Fruit fly (Drosophila melanogaster) whole organism, embryonic: Measurements from ENCODE around the gene vih.

Experiments used
- Asciz ChIP-seq: fragments of 200-800 bp; sonication (Bioruptor generic); optimal IDR thresholded peaks from 2 replicates; lab custom pipeline; 2017; ENCODE audit warnings: missing biosample characterization, mild to moderate bottlenecking, missing genetic modification characterization, missing genetic modification reagents
- Bdp1 ChIP-seq: fragments of 200-800 bp; sonication (Bioruptor generic); optimal IDR thresholded peaks from 3 replicates; lab custom pipeline; 2016; ENCODE audit warnings: missing biosample characterization, missing genetic modification characterization
- CG12104 ChIP-seq: fragments of 200-800 bp; sonication (Bioruptor generic); optimal IDR thresholded peaks from 3 replicates; lab custom pipeline; 2016; ENCODE audit warnings: missing biosample characterization, missing genetic modification characterization
- CG1233 ChIP-seq: fragments of 200-800 bp; sonication (Bioruptor generic); optimal IDR thresholded peaks from 4 replicates; lab custom pipeline; 2018; ENCODE audit warnings: missing biosample characterization, mild to moderate bottlenecking, missing genetic modification characterization
- CG12744 ChIP-seq: fragments of 200-800 bp; sonication (Bioruptor generic); optimal IDR thresholded peaks from 2 replicates; lab custom pipeline; 2016; ENCODE audit warnings: missing biosample characterization, missing genetic modification characterization
- CG13123 ChIP-seq: fragments of 200-800 bp; sonication (Bioruptor generic); optimal IDR thresholded peaks from 2 replicates; lab custom pipeline; 2016; ENCODE audit warnings: missing biosample characterization, missing genetic modification characterization
- CG13296 ChIP-seq: fragments of 200-800 bp; sonication (Bioruptor generic); optimal IDR thresholded peaks from 3 replicates; lab custom pipeline; 2018; ENCODE audit warnings: missing biosample characterization, mild to moderate bottlenecking, missing genetic modification characterization
- CG13424 ChIP-seq: fragments of 200-800 bp; sonication (Bioruptor generic); optimal IDR thresholded peaks from 2 replicates; lab custom pipeline; 2019; ENCODE audit warnings: missing biosample characterization, mild to moderate bottlenecking, missing genetic modification characterization, moderate library complexity
- CG14667 ChIP-seq: fragments of 200-800 bp; sonication (Bioruptor generic); IDR thresholded peaks from 2 replicates; pipeline ENCODE4 v1.3.6; 2022; ENCODE audit warnings: missing biosample characterization, missing genetic modification characterization
- CG17612 ChIP-seq: fragments of 200-800 bp; sonication (Bioruptor generic); IDR thresholded peaks from 2 replicates; pipeline ENCODE4 v1.3.6; 2022; ENCODE audit warnings: missing biosample characterization, missing genetic modification characterization
- CG4360 ChIP-seq: fragments of 200-800 bp; sonication (Bioruptor generic); IDR thresholded peaks from 2 replicates; pipeline ENCODE4 v1.3.6; 2022; ENCODE audit warnings: missing biosample characterization, missing genetic modification characterization
- CG4854 ChIP-seq: fragments of 200-800 bp; sonication (Bioruptor generic); optimal IDR thresholded peaks from 2 replicates; lab custom pipeline; 2016; ENCODE audit warnings: missing biosample characterization, missing genetic modification characterization, inconsistent platforms
- CG8089 ChIP-seq: fragments of 200-800 bp; sonication (Bioruptor generic); optimal IDR thresholded peaks from 3 replicates; lab custom pipeline; 2016; ENCODE audit warnings: missing biosample characterization, missing genetic modification characterization
- CG8290 ChIP-seq, 3 experiments: fragments of 200-800 bp; sonication (Bioruptor generic); optimal IDR thresholded peaks; 2 replicates each; lab custom pipeline; 2016 to 2019; ENCODE audit warnings: missing biosample characterization in 3 of 3, missing genetic modification characterization in 3 of 3, mild to moderate bottlenecking in 2 of 3, moderate library complexity in 1 of 3
- CG8478 ChIP-seq: fragments of >200 bp; optimal IDR thresholded peaks from 2 replicates; lab custom pipeline; 2018
- CG8924 ChIP-seq: fragments of 200-800 bp; optimal IDR thresholded peaks from 3 replicates; lab custom pipeline; 2019; ENCODE audit warnings: missing biosample characterization, mild to moderate bottlenecking, missing genetic modification characterization, moderate library complexity
- CG9437 ChIP-seq: fragments of 200-800 bp; sonication (Bioruptor generic); optimal IDR thresholded peaks from 2 replicates; lab custom pipeline; 2018; ENCODE audit warnings: missing biosample characterization, mild to moderate bottlenecking, missing genetic modification characterization
- CHES-1-like ChIP-seq: fragments of 200-800 bp; sonication (Bioruptor generic); optimal IDR thresholded peaks from 2 replicates; lab custom pipeline; 2016; ENCODE audit warnings: missing biosample characterization, missing genetic modification characterization
- Dbx ChIP-seq: fragments of 200-800 bp; sonication (Bioruptor generic); IDR thresholded peaks from 3 replicates; pipeline ENCODE4 v1.3.6; 2022; ENCODE audit warnings: missing biosample characterization, missing genetic modification characterization
- Doc3 ChIP-seq: fragments of 200-800 bp; sonication (Bioruptor generic); IDR thresholded peaks from 3 replicates; pipeline ENCODE4 v1.3.6; 2022; ENCODE audit warnings: missing biosample characterization, missing genetic modification characterization; ENCODE audit not compliant: partially characterized antibody
- Dp ChIP-seq: fragments of 200-800 bp; sonication (Bioruptor generic); optimal IDR thresholded peaks from 2 replicates; lab custom pipeline; 2018; ENCODE audit warnings: missing biosample characterization, mild to moderate bottlenecking, missing genetic modification characterization, moderate library complexity
- HLH3B ChIP-seq: fragments of 200-800 bp; sonication (Bioruptor generic); IDR thresholded peaks from 2 replicates; pipeline ENCODE4 v1.3.6; 2022; ENCODE audit warnings: missing biosample characterization, missing genetic modification characterization
- Hr51 ChIP-seq, 2 experiments: fragments of 200-800 bp; sonication (Bioruptor generic); optimal IDR thresholded peaks; 2 replicates in 1 of 2; 3 replicates in 1 of 2; lab custom pipeline; 2016 to 2018; ENCODE audit warnings: missing biosample characterization in 2 of 2, missing genetic modification characterization in 2 of 2, mild to moderate bottlenecking in 1 of 2, moderate library complexity in 1 of 2
- Hr78 ChIP-seq, 2 experiments: fragments of 200-800 bp in 1 of 2; fragments of >200 bp in 1 of 2; sonication (Bioruptor generic) in 1 of 2; optimal IDR thresholded peaks; 2 replicates each; lab custom pipeline; 2017 to 2019; ENCODE audit warnings: missing biosample characterization in 2 of 2, missing genetic modification characterization in 2 of 2, mild to moderate bottlenecking in 1 of 2, moderate library complexity in 1 of 2
- Jarid2 ChIP-seq: fragments of 200-800 bp; sonication (Bioruptor generic); optimal IDR thresholded peaks from 3 replicates; lab custom pipeline; 2017; ENCODE audit warnings: mild to moderate bottlenecking, missing biosample characterization, missing genetic modification reagents, missing genetic modification characterization
- Ravus ChIP-seq: fragments of 200-800 bp; sonication (Bioruptor generic); IDR thresholded peaks from 2 replicates; pipeline ENCODE4 v1.3.6; 2022; ENCODE audit warnings: missing biosample characterization, missing genetic modification characterization
- Sry-β ChIP-seq: fragments of 200-800 bp; sonication (Bioruptor generic); optimal IDR thresholded peaks from 2 replicates; lab custom pipeline; 2018; ENCODE audit warnings: missing biosample characterization, mild to moderate bottlenecking, missing genetic modification characterization, moderate library complexity
- Sry-δ ChIP-seq: fragments of 200-800 bp; sonication (Bioruptor generic); optimal IDR thresholded peaks from 2 replicates; lab custom pipeline; 2016; ENCODE audit warnings: missing biosample characterization, missing genetic modification characterization
- Usf ChIP-seq: fragments of 200-800 bp; sonication (Bioruptor generic); optimal IDR thresholded peaks from 2 replicates; lab custom pipeline; 2017; ENCODE audit warnings: missing genotype, missing biosample characterization, missing genetic modification characterization
- Xrp1 ChIP-seq: fragments of 200-800 bp; sonication (Bioruptor generic); IDR thresholded peaks from 2 replicates; pipeline ENCODE4 v1.3.6; 2022; ENCODE audit warnings: missing biosample characterization, missing genetic modification characterization
- bowl ChIP-seq: fragments of 200-800 bp; sonication (Bioruptor generic); IDR thresholded peaks from 2 replicates; pipeline ENCODE4 v1.3.6; 2022; ENCODE audit warnings: missing biosample characterization, missing genetic modification characterization
- croc ChIP-seq: fragments of 200-800 bp; sonication (Bioruptor generic); conservative IDR thresholded peaks from 3 replicates; pipeline ENCODE4 v1.3.6; 2022; ENCODE audit warnings: missing biosample characterization, missing genetic modification characterization
- danr ChIP-seq: fragments of 200-800 bp; sonication (Bioruptor generic); IDR thresholded peaks from 2 replicates; pipeline ENCODE4 v1.3.6; 2022; ENCODE audit warnings: missing biosample characterization, missing genetic modification characterization
- dmrt99B ChIP-seq: fragments of 200-800 bp; sonication (Bioruptor generic); optimal IDR thresholded peaks from 2 replicates; lab custom pipeline; 2018; ENCODE audit warnings: missing biosample characterization, mild to moderate bottlenecking, missing genetic modification characterization, moderate library complexity
- dpn ChIP-seq, 2 experiments: fragments of 200-800 bp; sonication (Bioruptor generic); optimal IDR thresholded peaks; 3 replicates each; lab custom pipeline; 2016; ENCODE audit warnings: missing biosample characterization in 2 of 2, missing genetic modification characterization in 2 of 2
- dysf ChIP-seq: fragments of 200-800 bp; sonication (Bioruptor generic); IDR thresholded peaks from 3 replicates; pipeline ENCODE4 v1.3.6; 2022; ENCODE audit warnings: missing biosample characterization, missing genetic modification characterization
- exex ChIP-seq: fragments of 200-800 bp; sonication (Bioruptor generic); optimal IDR thresholded peaks from 4 replicates; lab custom pipeline; 2018; ENCODE audit warnings: missing biosample characterization, mild to moderate bottlenecking, missing genetic modification characterization, moderate library complexity
- fd96Cb ChIP-seq: fragments of 200-800 bp; sonication (Bioruptor generic); optimal IDR thresholded peaks from 2 replicates; lab custom pipeline; 2018; ENCODE audit warnings: missing biosample characterization, mild to moderate bottlenecking, missing genetic modification characterization, moderate library complexity
- gsb-n ChIP-seq: fragments of 200-800 bp; sonication (Bioruptor generic); optimal IDR thresholded peaks from 3 replicates; lab custom pipeline; 2018; ENCODE audit warnings: missing biosample characterization, mild to moderate bottlenecking, missing genetic modification characterization
- lola ChIP-seq, 3 experiments: fragments of >200 bp in 2 of 3; fragments of 200-800 bp in 1 of 3; sonication (Bioruptor generic) in 1 of 3; optimal IDR thresholded peaks; 2 replicates each; lab custom pipeline; 2017 to 2019; ENCODE audit warnings: missing biosample characterization in 3 of 3, missing genetic modification characterization in 3 of 3, mild to moderate bottlenecking in 1 of 3, moderate library complexity in 1 of 3
- luna ChIP-seq: fragments of 200-800 bp; sonication (Bioruptor generic); optimal IDR thresholded peaks from 2 replicates; lab custom pipeline; 2016; ENCODE audit warnings: missing biosample characterization, missing genetic modification characterization
- nerfin-2 ChIP-seq: fragments of 200-800 bp; sonication (Bioruptor generic); IDR thresholded peaks from 2 replicates; pipeline ENCODE4 v1.3.6; 2022; ENCODE audit warnings: missing biosample characterization, missing genetic modification characterization; ENCODE audit not compliant: partially characterized antibody
- odd ChIP-seq: fragments of 200-800 bp; sonication (Bioruptor generic); optimal IDR thresholded peaks from 2 replicates; lab custom pipeline; 2017; ENCODE audit warnings: missing biosample characterization, mild to moderate bottlenecking, missing genetic modification characterization
- phol ChIP-seq: fragments of 200-800 bp; sonication (Bioruptor generic); optimal IDR thresholded peaks from 3 replicates; lab custom pipeline; 2018; ENCODE audit warnings: missing biosample characterization, mild to moderate bottlenecking, missing genetic modification characterization, moderate library complexity
- ranshi ChIP-seq: fragments of 200-800 bp; sonication (Bioruptor generic); IDR thresholded peaks from 2 replicates; pipeline ENCODE4 v1.3.6; 2022; ENCODE audit warnings: missing biosample characterization, missing genetic modification characterization
- scrt ChIP-seq: fragments of 200-800 bp; sonication (Bioruptor generic); optimal IDR thresholded peaks from 2 replicates; lab custom pipeline; 2018; ENCODE audit warnings: missing biosample characterization, mild to moderate bottlenecking, missing genetic modification characterization, moderate library complexity
- sens ChIP-seq: fragments of 200-800 bp; sonication (Bioruptor generic); peaks from one replicate; lab custom pipeline; 2016; ENCODE audit warnings: missing biosample characterization, missing genetic modification characterization
- tup ChIP-seq: fragments of 200-800 bp; sonication (Bioruptor generic); optimal IDR thresholded peaks from 2 replicates; lab custom pipeline; 2016; ENCODE audit warnings: missing biosample characterization, mild to moderate bottlenecking, missing genetic modification characterization, moderate library complexity

Gene vih

dm6 chr3L:12503865-12504650, at the start of gene vih, which contains the start of gene CG10646 (continued):
- TF ChIP-seq Usf (GFP tag; lab: Kevin White, UChicago) (no peak), croc (GFP tag; lab: Robert Waterston, UW) (no peak), Doc3 (no peak; the same call in 2 of the 3 replicates), Dp (GFP tag; lab: Kevin White, UChicago) (peak; percentile 31), Dbx (GFP tag; lab: Robert Waterston, UW) (0 out of 3 replicates have a peak, but pooled peaks have one; percentile 37), CG4854 (GFP tag; lab: Kevin White, UChicago) (no peak), dysf (GFP tag; lab: Robert Waterston, UW) (no peak), CG12744 (GFP tag; lab: Kevin White, UChicago) (no peak), Hr51 (GFP tag; optimal IDR thresholded peaks at IDR 0.05; lab: Kevin White, UChicago) (peak in 1 of 2 experiments; percentile 49), dpn (GFP tag; optimal IDR thresholded peaks at IDR 0.05; lab: Kevin White, UChicago) (peak; percentile 31 to 43), Bdp1 (GFP tag; lab: Kevin White, UChicago) (no peak), CG12104 (peak; percentile 42), CG14667 (GFP tag; lab: Robert Waterston, UW) (no peak), CG13296 (GFP tag; lab: Kevin White, UChicago) (peak; percentile 60), scrt (GFP tag; lab: Kevin White, UChicago) (no peak), Sry-δ (peak; percentile 49), exex (peak; percentile 26), Ravus (GFP tag; lab: Robert Waterston, UW) (no peak), ranshi (0 out of 2 replicates have a peak, but pooled peaks have one; percentile 3), Jarid2 (no peak), odd (GFP tag; lab: Kevin White, UChicago) (peak; percentile 36), nerfin-2 (GFP tag; lab: Robert Waterston, UW) (no peak), CG9437 (GFP tag; lab: Kevin White, UChicago) (peak; percentile 61), gsb-n (tag; lab: Kevin White, UChicago) (peak; percentile 37), CG8924 (tag; lab: Kevin White, UChicago) (peak; percentile 63), bowl (no peak), fd96Cb (tag; lab: Kevin White, UChicago) (peak; percentile 13), CG17612 (GFP tag; lab: Robert Waterston, UW) (no peak), lola (GFP tag; optimal IDR thresholded peaks at IDR 0.05; lab: Kevin White, UChicago) (peak in 1 of 3 experiments; percentile 37), CG13123 (no peak), Sry-β (GFP tag; lab: Kevin White, UChicago) (peak; percentile 42), CG8478 (lab: Kevin White, UChicago) (no peak), phol (peak; percentile 90), CG8089 (no peak), CHES-1-like (no peak), CG1233 (no peak), Hr78 (GFP tag; optimal IDR thresholded peaks at IDR 0.05; lab: Kevin White, UChicago) (no peak), Asciz (GFP tag; lab: Kevin White, UChicago) (no peak), luna (GFP tag; lab: Kevin White, UChicago) (no peak), tup (GFP tag; lab: Kevin White, UChicago) (peak; percentile 7), HLH3B (0 out of 2 replicates have a peak, but pooled peaks have one; percentile 23), dmrt99B (tag; lab: Kevin White, UChicago) (peak; percentile 14), CG4360 (GFP tag; lab: Robert Waterston, UW) (no peak), CG13424 (tag; lab: Kevin White, UChicago) (peak; percentile 61), sens (GFP tag; lab: Kevin White, UChicago) (peak; percentile 85), CG8290 (GFP tag; optimal IDR thresholded peaks at IDR 0.05; lab: Kevin White, UChicago) (peak; percentile 43), CG8290 (tag; optimal IDR thresholded peaks at IDR 0.05; lab: Kevin White, UChicago) (no peak), danr (GFP tag; lab: Robert Waterston, UW) (no peak), Xrp1 (GFP tag; lab: Robert Waterston, UW) (0 out of 2 replicates have a peak, but pooled peaks have one; percentile 7)
